Worm (Caenorhabditis elegans): Measurements from ENCODE around the gene dnj-26.
A peak's percentile ranks its signal among the peaks of the same experiment; 100 is the strongest.

The dnj-26 gene

ce11 chrIV:12259161-12259870, 6.8 kb upstream of the dnj-26 start, which contains the start of gene Y39C12A.9 (continued):
- TF ChIP-seq snu-23 (GFP tag; optimal IDR thresholded peaks at IDR 0.05): no peak
- TF ChIP-seq sup-37 (GFP tag; optimal IDR thresholded peaks at IDR 0.05): no peak
- TF ChIP-seq unc-98 (GFP tag; IDR thresholded peaks at IDR 0.05): no peak

- no peak for TF ChIP-seq irx-1 (tag; optimal IDR thresholded peaks at IDR 0.05)
- TF ChIP-seq mab-9 (GFP tag; IDR thresholded peaks at IDR 0.05): no peak
- TF ChIP-seq nhr-19 (GFP tag; conservative IDR thresholded peaks at IDR 0.05): no peak
- TF ChIP-seq tbx-2 (tag; optimal IDR thresholded peaks at IDR 0.05): no peak
- no peak for TF ChIP-seq lsy-2 (tag; optimal IDR thresholded peaks at IDR 0.05)
- TF ChIP-seq ceh-88 (GFP tag; IDR thresholded peaks at IDR 0.05): no peak
- TF ChIP-seq mep-1 (tag; optimal IDR thresholded peaks at IDR 0.05): no peak
- no peak for TF ChIP-seq efl-1 (optimal IDR thresholded peaks at IDR 0.05)
- peak in 1 of 2 experiments; percentile 58 for TF ChIP-seq efl-1 (GFP tag; optimal IDR thresholded peaks at IDR 0.05 in 1 of 2)
- TF ChIP-seq dsc-1 (tag; optimal IDR thresholded peaks at IDR 0.05): peak; percentile 6
Observed at ce11 chrIV:12244706-12245105, 7.8 kb downstream of the dnj-26 start, which contains the start of gene sre-15. Gene sre-15, minus strand, starts transcription at chrIV:12244806.

ce11 chrIV:12238851-12239250, 13.6 kb downstream of the dnj-26 start, which contains the start of gene sre-19:
Gene sre-19, minus strand, starts transcription at chrIV:12238951.
- no peak for TF ChIP-seq rnt-1 (tag; optimal IDR thresholded peaks at IDR 0.05)
- no peak for TF ChIP-seq ces-1 (GFP tag; optimal IDR thresholded peaks at IDR 0.05)
- no peak for TF ChIP-seq blmp-1 (tag; optimal IDR thresholded peaks at IDR 0.05)

- TF ChIP-seq alr-1 (tag; optimal IDR thresholded peaks at IDR 0.05; ENCODE audit: borderline replicate concordance) (no peak), ama-1 (optimal IDR thresholded peaks at IDR 0.05) (no peak), fkh-8 (tag; optimal IDR thresholded peaks at IDR 0.05) (peak; percentile 31)
Observed at ce11 chrIV:12236011-12236410, 16.5 kb downstream of the dnj-26 start, which contains the start of gene sre-16. Gene sre-16, minus strand, starts transcription at chrIV:12236111.

ce11 chrIV:12229679-12230078, 22.8 kb downstream of the dnj-26 start, which contains the start of gene sre-18:
Gene sre-18, minus strand, starts transcription at chrIV:12229779.
- TF ChIP-seq nhr-237 (tag; optimal IDR thresholded peaks at IDR 0.05) (no peak), unc-62 (GFP tag; optimal IDR thresholded peaks at IDR 0.05) (no peak), lin-14 (GFP tag; optimal IDR thresholded peaks at IDR 0.05) (no peak), pag-3 (tag; optimal IDR thresholded peaks at IDR 0.05; ENCODE audit: borderline replicate concordance, insufficient read depth) (no peak), ces-1 (GFP tag; optimal IDR thresholded peaks at IDR 0.05) (no peak), dsc-1 (tag; optimal IDR thresholded peaks at IDR 0.05) (no peak), C04F5.9 (tag; optimal IDR thresholded peaks at IDR 0.05) (no peak), mef-2 (tag; optimal IDR thresholded peaks at IDR 0.05) (no peak), pax-3 (tag; optimal IDR thresholded peaks at IDR 0.05) (no peak)

ce11 chrIV:12227012-12227411, 25.5 kb downstream of the dnj-26 start, which contains the start of gene mlt-3:
Gene mlt-3, minus strand, starts transcription at chrIV:12227112.
- TF ChIP-seq unc-130 (tag; optimal IDR thresholded peaks at IDR 0.05) (no peak), egl-27 (tag; optimal IDR thresholded peaks at IDR 0.05) (no peak), nhr-84 (tag; optimal IDR thresholded peaks at IDR 0.05) (no peak), nhr-85 (tag) (peak; percentile 20), nhr-12 (tag; optimal IDR thresholded peaks at IDR 0.05) (no peak), blmp-1 (tag; optimal IDR thresholded peaks at IDR 0.05) (peak; percentile 21), snu-23 (GFP tag; optimal IDR thresholded peaks at IDR 0.05) (no peak), lin-13 (GFP tag; optimal IDR thresholded peaks at IDR 0.05) (no peak)
